Worm (Caenorhabditis elegans) whole organism, L3 larva: ENCODE results near the gene rocf-1.

Experiments used
- ama-1 ChIP-seq: fragments of 150-350 bp; optimal IDR thresholded peaks from 2 replicates; lab custom pipeline; 2018
- lsy-12 ChIP-seq: sonication (generic microtip); optimal IDR thresholded peaks from 2 replicates; lab custom pipeline; 2016; ENCODE audit warnings: mild to moderate bottlenecking, missing genetic modification characterization, missing compliant biosample characterization
- mdl-1 ChIP-seq: fragments of 150-350 bp; optimal IDR thresholded peaks from 2 replicates; lab custom pipeline; 2014; ENCODE audit warnings: missing biosample characterization, missing genetic modification characterization
- nhr-11 ChIP-seq: fragments of 150-350 bp; optimal IDR thresholded peaks from 2 replicates; lab custom pipeline; 2014; ENCODE audit warnings: missing biosample characterization, missing genetic modification characterization
- nhr-77 ChIP-seq: fragments of 150-350 bp; optimal IDR thresholded peaks from 2 replicates; lab custom pipeline; 2014; ENCODE audit warnings: missing biosample characterization, missing genetic modification characterization
- pqm-1 ChIP-seq: fragments of 150-350 bp; optimal IDR thresholded peaks from 2 replicates; lab custom pipeline; 2017; ENCODE audit warnings: missing biosample characterization, missing genetic modification characterization, inconsistent platforms
- snpc-4 ChIP-seq: fragments of 150-350 bp; optimal IDR thresholded peaks from 2 replicates; lab custom pipeline; 2014; ENCODE audit warnings: missing biosample characterization, missing genetic modification characterization
- zag-1 ChIP-seq: fragments of 150-350 bp; optimal IDR thresholded peaks from 2 replicates; lab custom pipeline; 2014; ENCODE audit warnings: missing biosample characterization, missing genetic modification characterization

ce11 chrV:15466719-15467118 lies 2.4 kb upstream of the rocf-1 start:
- no peak for TF ChIP-seq nhr-11 (tag; lab: Kevin White, UChicago)
- no peak for TF ChIP-seq ama-1 (lab: Kevin White, UChicago)
- no peak for TF ChIP-seq pqm-1 (tag; lab: Kevin White, UChicago)
- no peak for TF ChIP-seq mdl-1
- TF ChIP-seq zag-1 = no peak
- TF ChIP-seq lsy-12 (tag; lab: Kevin White, UChicago) = no peak
- TF ChIP-seq nhr-77 (tag; lab: Kevin White, UChicago) = no peak
- no peak for TF ChIP-seq snpc-4 (tag; lab: Kevin White, UChicago)
